Worm (Caenorhabditis elegans) whole organism, L2 larva: ENCODE data around the gene R11G1.2.

Source experiments
- blmp-1 ChIP-seq: sonication (generic microtip); optimal IDR thresholded peaks from 2 replicates; lab custom pipeline; 2017; ENCODE audit warnings: missing genetic modification characterization, mild to moderate bottlenecking, missing compliant biosample characterization, antibody characterized with exemption, moderate library complexity; ENCODE audit not compliant: insufficient read depth
- elt-1 ChIP-seq: fragments of 150-350 bp; optimal IDR thresholded peaks from 2 replicates; lab custom pipeline; 2014; ENCODE audit warnings: missing biosample characterization, missing genetic modification characterization
- lin-13 ChIP-seq: fragments of 150-350 bp; optimal IDR thresholded peaks from 2 replicates; lab custom pipeline; 2014; ENCODE audit warnings: missing biosample characterization, missing genetic modification reagents, missing genetic modification characterization
- mab-5 ChIP-seq: fragments of 150-350 bp; optimal IDR thresholded peaks from 2 replicates; lab custom pipeline; 2014; ENCODE audit warnings: missing biosample characterization, missing genetic modification characterization
- nhr-12 ChIP-seq: fragments of 150-350 bp; optimal IDR thresholded peaks from 2 replicates; lab custom pipeline; 2014; ENCODE audit warnings: missing biosample characterization, missing genetic modification characterization
- nhr-237 ChIP-seq: fragments of 150-350 bp; optimal IDR thresholded peaks from 2 replicates; lab custom pipeline; 2014; ENCODE audit warnings: missing biosample characterization, missing genetic modification characterization
- peb-1 ChIP-seq: fragments of 150-350 bp; optimal IDR thresholded peaks from 2 replicates; lab custom pipeline; 2014; ENCODE audit warnings: missing biosample characterization, missing genetic modification characterization
- sma-3 ChIP-seq: sonication (generic microtip); optimal IDR thresholded peaks from 2 replicates; lab custom pipeline; 2016; ENCODE audit warnings: missing genetic modification reagents, missing genetic modification characterization, missing compliant biosample characterization
- ztf-11 ChIP-seq: sonication (generic microtip); optimal IDR thresholded peaks from 2 replicates; lab custom pipeline; 2017; ENCODE audit warnings: missing biosample characterization, missing genetic modification characterization

The R11G1.2 gene

DNA sequence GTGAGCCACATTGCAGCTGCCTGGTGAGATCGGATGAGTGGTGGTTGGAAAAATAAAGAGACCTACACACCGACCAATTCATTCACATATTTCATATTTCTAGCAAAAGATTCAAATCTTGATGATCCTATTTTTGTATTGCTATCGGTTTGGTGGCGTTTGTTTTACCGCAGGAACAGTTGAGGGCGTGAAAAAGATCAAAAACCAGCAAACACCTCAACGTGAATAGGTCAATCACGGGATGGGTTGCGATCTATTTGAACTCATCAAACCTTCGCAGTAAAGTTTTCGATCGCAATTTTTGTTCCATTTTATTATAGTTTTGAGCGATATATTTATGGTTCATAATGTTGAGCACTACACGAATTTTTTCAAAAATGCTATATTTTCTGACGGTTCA, 51.4 kb downstream of the R11G1.2 start:
- TF ChIP-seq sma-3 (GFP tag; lab: Kevin White, UChicago) (no peak), peb-1 (tag; lab: Kevin White, UChicago) (no peak), elt-1 (no peak), nhr-237 (no peak), blmp-1 (tag; lab: Kevin White, UChicago) (no peak), nhr-12 (tag; lab: Kevin White, UChicago) (no peak), mab-5 (tag; lab: Kevin White, UChicago) (no peak), lin-13 (GFP tag; lab: Kevin White, UChicago) (no peak), ztf-11 (tag; lab: Kevin White, UChicago) (no peak)
